Fruit fly (Drosophila melanogaster) whole organism, embryonic: ENCODE results near the gene CG7970.

Source experiments
- Atf6 ChIP-seq: fragments of 200-800 bp; sonication (Bioruptor generic); IDR thresholded peaks from 2 replicates; pipeline ENCODE4 v1.3.6; 2022; ENCODE audit warnings: missing biosample characterization, missing genetic modification characterization
- B-H1 ChIP-seq: fragments of 200-800 bp; sonication (Bioruptor generic); IDR thresholded peaks from 3 replicates; pipeline ENCODE4 v1.3.6; 2022; ENCODE audit warnings: missing biosample characterization, missing genetic modification characterization
- CG12942 ChIP-seq: fragments of 200-800 bp; sonication (Bioruptor generic); optimal IDR thresholded peaks from 3 replicates; lab custom pipeline; 2016; ENCODE audit warnings: missing biosample characterization, missing genetic modification characterization
- CG14050 ChIP-seq: fragments of 200-800 bp; sonication (Bioruptor generic); IDR thresholded peaks from 3 replicates; pipeline ENCODE4 v1.3.6; 2022; ENCODE audit warnings: missing biosample characterization, missing genetic modification characterization
- CG14441 ChIP-seq: fragments of 200-800 bp; sonication (Bioruptor generic); IDR thresholded peaks from 2 replicates; pipeline ENCODE4 v1.3.6; 2022; ENCODE audit warnings: missing biosample characterization, missing genetic modification characterization
- CG14965 ChIP-seq: fragments of 200-800 bp; sonication (Bioruptor generic); optimal IDR thresholded peaks from 2 replicates; lab custom pipeline; 2016; ENCODE audit warnings: missing biosample characterization, missing genetic modification characterization, borderline replicate concordance
- CG15479 ChIP-seq: fragments of 200-800 bp; sonication (Bioruptor generic); optimal IDR thresholded peaks from 3 replicates; lab custom pipeline; 2019; ENCODE audit warnings: missing biosample characterization, mild to moderate bottlenecking, missing genetic modification characterization, moderate library complexity
- CG15601 ChIP-seq: fragments of 200-800 bp; sonication (Bioruptor generic); optimal IDR thresholded peaks from 3 replicates; lab custom pipeline; 2019; ENCODE audit warnings: missing biosample characterization, mild to moderate bottlenecking, missing genetic modification characterization, moderate library complexity
- CG17186 ChIP-seq: fragments of 200-800 bp; sonication (Bioruptor generic); optimal IDR thresholded peaks from 3 replicates; lab custom pipeline; 2017; ENCODE audit warnings: missing biosample characterization, missing genetic modification reagents, missing genetic modification characterization
- CG17328 ChIP-seq: fragments of 200-800 bp; sonication (Bioruptor generic); IDR thresholded peaks from 2 replicates; pipeline ENCODE4 v1.3.6; 2022; ENCODE audit warnings: missing biosample characterization, missing genetic modification characterization
- CG3163 ChIP-seq: fragments of 200-800 bp; sonication (Bioruptor generic); optimal IDR thresholded peaks from 3 replicates; lab custom pipeline; 2016; ENCODE audit warnings: missing biosample characterization, missing genetic modification characterization
- CG33213 ChIP-seq: fragments of 200-800 bp; sonication (Bioruptor generic); optimal IDR thresholded peaks from 3 replicates; lab custom pipeline; 2016; ENCODE audit warnings: missing biosample characterization, missing genetic modification characterization
- CG34376 ChIP-seq: fragments of 200-800 bp; sonication (Bioruptor generic); optimal IDR thresholded peaks from 2 replicates; lab custom pipeline; 2018; ENCODE audit warnings: missing biosample characterization, mild to moderate bottlenecking, missing genetic modification characterization
- CG4282 ChIP-seq: fragments of 200-800 bp; sonication (Bioruptor generic); optimal IDR thresholded peaks from 2 replicates; lab custom pipeline; 2016; ENCODE audit warnings: missing biosample characterization, missing genetic modification characterization
- CG4854 ChIP-seq: fragments of 200-800 bp; sonication (Bioruptor generic); optimal IDR thresholded peaks from 2 replicates; lab custom pipeline; 2016; ENCODE audit warnings: missing biosample characterization, missing genetic modification characterization, inconsistent platforms
- CG6765 ChIP-seq: fragments of 200-800 bp; sonication (Bioruptor generic); optimal IDR thresholded peaks from 3 replicates; lab custom pipeline; 2017; ENCODE audit warnings: missing biosample characterization, mild to moderate bottlenecking, missing genetic modification characterization
- CG6791 ChIP-seq: fragments of 200-800 bp; sonication (Bioruptor generic); IDR thresholded peaks from 3 replicates; pipeline ENCODE4 v1.3.6; 2022; ENCODE audit warnings: missing biosample characterization, missing genetic modification characterization; ENCODE audit not compliant: partially characterized antibody
- CG7786 ChIP-seq: fragments of 200-800 bp; sonication (Bioruptor generic); optimal IDR thresholded peaks from 2 replicates; lab custom pipeline; 2016; ENCODE audit warnings: missing biosample characterization, missing genetic modification characterization
- CG7928 ChIP-seq: fragments of 200-800 bp; sonication (Bioruptor generic); optimal IDR thresholded peaks from 2 replicates; lab custom pipeline; 2017; ENCODE audit warnings: missing biosample characterization, mild to moderate bottlenecking, missing genetic modification characterization
- CG8944 ChIP-seq: fragments of 200-800 bp; sonication (Bioruptor generic); optimal IDR thresholded peaks from 3 replicates; lab custom pipeline; 2016; ENCODE audit warnings: missing biosample characterization, missing genetic modification characterization
- Dbx ChIP-seq: fragments of 200-800 bp; sonication (Bioruptor generic); IDR thresholded peaks from 3 replicates; pipeline ENCODE4 v1.3.6; 2022; ENCODE audit warnings: missing biosample characterization, missing genetic modification characterization
- Jarid2 ChIP-seq: fragments of 200-800 bp; sonication (Bioruptor generic); optimal IDR thresholded peaks from 3 replicates; lab custom pipeline; 2017; ENCODE audit warnings: mild to moderate bottlenecking, missing biosample characterization, missing genetic modification reagents, missing genetic modification characterization
- MESR4 ChIP-seq: fragments of 200-800 bp; sonication (Bioruptor generic); optimal IDR thresholded peaks from 2 replicates; lab custom pipeline; 2018; ENCODE audit warnings: missing biosample characterization, mild to moderate bottlenecking, missing genetic modification characterization, moderate library complexity
- Max ChIP-seq: fragments of 200-800 bp; sonication (Bioruptor generic); optimal IDR thresholded peaks from 2 replicates; lab custom pipeline; 2016; ENCODE audit warnings: missing biosample characterization, mild to moderate bottlenecking, missing genetic modification characterization
- NK7.1 ChIP-seq: fragments of 200-800 bp; sonication (Bioruptor generic); optimal IDR thresholded peaks from 3 replicates; lab custom pipeline; 2016; ENCODE audit warnings: missing biosample characterization, missing genetic modification characterization
- Nf-YC ChIP-seq: fragments of 200-800 bp; optimal IDR thresholded peaks from 3 replicates; lab custom pipeline; 2019; ENCODE audit warnings: missing biosample characterization, mild to moderate bottlenecking, missing genetic modification characterization, moderate library complexity
- Ptx1 ChIP-seq: fragments of 200-800 bp; sonication (Bioruptor generic); IDR thresholded peaks from 2 replicates; pipeline ENCODE4 v1.3.6; 2022; ENCODE audit warnings: missing biosample characterization, missing genetic modification characterization
- Rfx ChIP-seq: fragments of 200-800 bp; sonication (Bioruptor generic); IDR thresholded peaks from 2 replicates; pipeline ENCODE4 v1.3.6; 2022; ENCODE audit warnings: missing biosample characterization, missing genetic modification characterization
- Sox100B ChIP-seq: fragments of 200-800 bp; sonication (Bioruptor generic); optimal IDR thresholded peaks from 3 replicates; lab custom pipeline; 2018; ENCODE audit warnings: missing biosample characterization, mild to moderate bottlenecking, missing genetic modification characterization
- Sry-β ChIP-seq: fragments of 200-800 bp; sonication (Bioruptor generic); optimal IDR thresholded peaks from 2 replicates; lab custom pipeline; 2018; ENCODE audit warnings: missing biosample characterization, mild to moderate bottlenecking, missing genetic modification characterization, moderate library complexity
- ase ChIP-seq: fragments of 200-800 bp; sonication (Bioruptor generic); IDR thresholded peaks from 3 replicates; pipeline ENCODE4 v1.3.6; 2022; ENCODE audit warnings: missing biosample characterization, missing genetic modification characterization
- ato ChIP-seq: fragments of 200-800 bp; sonication (Bioruptor generic); IDR thresholded peaks from 2 replicates; pipeline ENCODE4 v1.3.6; 2022; ENCODE audit warnings: missing biosample characterization, missing genetic modification characterization; ENCODE audit not compliant: partially characterized antibody
- bigmax ChIP-seq: fragments of 200-800 bp; sonication (Bioruptor generic); optimal IDR thresholded peaks from 2 replicates; lab custom pipeline; 2018; ENCODE audit warnings: missing biosample characterization, mild to moderate bottlenecking, missing genetic modification characterization
- bsh ChIP-seq, 2 experiments: fragments of 200-800 bp; sonication (Bioruptor generic); optimal IDR thresholded peaks; 2 replicates each; lab custom pipeline; 2017 to 2018; ENCODE audit warnings: mild to moderate bottlenecking in 2 of 2, missing biosample characterization in 2 of 2, missing genetic modification characterization in 2 of 2, moderate library complexity in 1 of 2
- dati ChIP-seq: fragments of 200-800 bp; sonication (Bioruptor generic); IDR thresholded peaks from 2 replicates; pipeline ENCODE4 v1.3.6; 2022; ENCODE audit warnings: missing biosample characterization, missing genetic modification characterization
- dmrt11E ChIP-seq: fragments of 200-800 bp; sonication (Bioruptor generic); optimal IDR thresholded peaks from 3 replicates; lab custom pipeline; 2018; ENCODE audit warnings: missing biosample characterization, mild to moderate bottlenecking, missing genetic modification characterization, moderate library complexity
- en ChIP-seq: fragments of 200-800 bp; sonication (Bioruptor generic); optimal IDR thresholded peaks from 2 replicates; lab custom pipeline; 2016; ENCODE audit warnings: missing biosample characterization, missing genetic modification characterization
- inv ChIP-seq: fragments of 200-800 bp; sonication (Bioruptor generic); IDR thresholded peaks from 2 replicates; pipeline ENCODE4 v1.3.6; 2022; ENCODE audit warnings: missing biosample characterization, missing genetic modification characterization; ENCODE audit not compliant: partially characterized antibody
- lilli ChIP-seq: fragments of 200-800 bp; sonication (Bioruptor generic); optimal IDR thresholded peaks from 3 replicates; lab custom pipeline; 2016; ENCODE audit warnings: missing biosample characterization, missing genetic modification characterization
- lmd ChIP-seq: fragments of 200-800 bp; sonication (Bioruptor generic); IDR thresholded peaks from 2 replicates; pipeline ENCODE4 v1.3.6; 2022; ENCODE audit warnings: missing biosample characterization, missing genetic modification characterization
- mam ChIP-seq: fragments of 200-800 bp; sonication (Bioruptor generic); optimal IDR thresholded peaks from 3 replicates; lab custom pipeline; 2016; ENCODE audit warnings: missing biosample characterization, missing genetic modification characterization
- ranshi ChIP-seq: fragments of 200-800 bp; sonication (Bioruptor generic); IDR thresholded peaks from 2 replicates; pipeline ENCODE4 v1.3.6; 2022; ENCODE audit warnings: missing biosample characterization, missing genetic modification characterization
- sens ChIP-seq: fragments of 200-800 bp; sonication (Bioruptor generic); peaks from one replicate; lab custom pipeline; 2016; ENCODE audit warnings: missing biosample characterization, missing genetic modification characterization
- sisA ChIP-seq: fragments of 200-800 bp; sonication (Bioruptor generic); IDR thresholded peaks from 2 replicates; pipeline ENCODE4 v1.3.6; 2022; ENCODE audit warnings: missing biosample characterization, missing genetic modification characterization
- stwl ChIP-seq: fragments of 200-800 bp; sonication (Bioruptor generic); optimal IDR thresholded peaks from 3 replicates; lab custom pipeline; 2018; ENCODE audit warnings: missing biosample characterization, mild to moderate bottlenecking, missing genetic modification characterization, moderate library complexity
- twi ChIP-seq: fragments of 200-800 bp; optimal IDR thresholded peaks from 2 replicates; lab custom pipeline; 2019; ENCODE audit warnings: missing biosample characterization, mild to moderate bottlenecking, missing genetic modification characterization, moderate library complexity
- wek ChIP-seq: fragments of 200-800 bp; sonication (Bioruptor generic); optimal IDR thresholded peaks from 3 replicates; lab custom pipeline; 2018; ENCODE audit warnings: missing biosample characterization, mild to moderate bottlenecking, missing genetic modification characterization, moderate library complexity
- wor ChIP-seq: fragments of 200-800 bp; sonication (Bioruptor generic); IDR thresholded peaks from 2 replicates; pipeline ENCODE4 v1.3.6; 2022; ENCODE audit warnings: missing biosample characterization, missing genetic modification characterization
- zen ChIP-seq: fragments of 200-800 bp; sonication (Bioruptor generic); optimal IDR thresholded peaks from 3 replicates; lab custom pipeline; 2018; ENCODE audit warnings: missing biosample characterization, mild to moderate bottlenecking, missing genetic modification characterization, moderate library complexity
- zf30C ChIP-seq: fragments of 200-800 bp; sonication (Bioruptor generic); optimal IDR thresholded peaks from 3 replicates; lab custom pipeline; 2018; ENCODE audit warnings: missing biosample characterization, mild to moderate bottlenecking, missing genetic modification characterization

The CG7970 gene

dm6 chr3L:1618116-1618727, 34.3 kb upstream of the CG7970 start, which contains the start of the genes CG13926, ABCB7 and CG33230 (continued):
- no peak for TF ChIP-seq NK7.1 (GFP tag; lab: Kevin White, UChicago)
- TF ChIP-seq twi: no peak
- TF ChIP-seq MESR4 (GFP tag; lab: Kevin White, UChicago): peak; percentile 54
- TF ChIP-seq CG14965 (GFP tag; lab: Kevin White, UChicago): no peak
- TF ChIP-seq CG17328 (GFP tag; lab: Robert Waterston, UW): no peak
- no peak for TF ChIP-seq Sox100B (GFP tag; lab: Kevin White, UChicago)
- TF ChIP-seq Dbx: 0 out of 3 replicates have a peak, but pooled peaks have one; percentile 42
- no peak; the same call in 1 of the 2 replicates for TF ChIP-seq Ptx1 (GFP tag; lab: Robert Waterston, UW)
- peak; percentile 46 for TF ChIP-seq Nf-YC (tag; lab: Kevin White, UChicago)
- TF ChIP-seq CG14050 (GFP tag; lab: Robert Waterston, UW): no peak
- TF ChIP-seq CG14441: no peak
- no peak for TF ChIP-seq CG6765
- peak; percentile 44 for TF ChIP-seq Max (GFP tag; lab: Kevin White, UChicago)
- no peak for TF ChIP-seq dmrt11E
- no peak for TF ChIP-seq CG15479 (GFP tag; lab: Kevin White, UChicago)
- TF ChIP-seq CG3163: no peak
- TF ChIP-seq CG33213: no peak
- TF ChIP-seq CG12942: no peak
- TF ChIP-seq mam (GFP tag; lab: Kevin White, UChicago): peak; percentile 57
- TF ChIP-seq Rfx: peak; percentile 57; the same call in 1 of the 2 replicates
- no peak for TF ChIP-seq ato (GFP tag; lab: Robert Waterston, UW)
- TF ChIP-seq sisA (GFP tag; lab: Robert Waterston, UW): 0 out of 2 replicates have a peak, but pooled peaks have one; percentile 19
- TF ChIP-seq B-H1 (GFP tag; lab: Robert Waterston, UW): no peak
- TF ChIP-seq bigmax (GFP tag; lab: Kevin White, UChicago): no peak
- no peak for TF ChIP-seq dati (GFP tag; lab: Robert Waterston, UW)
- no peak for TF ChIP-seq ase (GFP tag; lab: Robert Waterston, UW)
- TF ChIP-seq en (GFP tag; lab: Kevin White, UChicago): no peak
- TF ChIP-seq CG17186 (GFP tag; lab: Kevin White, UChicago): no peak
- TF ChIP-seq wor (GFP tag; lab: Robert Waterston, UW): no peak
- TF ChIP-seq lilli (GFP tag; lab: Kevin White, UChicago): peak; percentile 64
- no peak for TF ChIP-seq stwl (tag; lab: Kevin White, UChicago)
- no peak for TF ChIP-seq CG4854
- TF ChIP-seq inv (GFP tag; lab: Robert Waterston, UW): peak; percentile 20; the same call in 1 of the 2 replicates
- no peak for TF ChIP-seq CG4282 (GFP tag; lab: Kevin White, UChicago)
- TF ChIP-seq sens (GFP tag; lab: Kevin White, UChicago): peak; percentile 83
- peak; percentile 93 for TF ChIP-seq Sry-β (GFP tag; lab: Kevin White, UChicago)
- TF ChIP-seq CG8944 (GFP tag; lab: Kevin White, UChicago): no peak
- no peak for TF ChIP-seq CG15601 (tag; lab: Kevin White, UChicago)
- no peak for TF ChIP-seq CG6791 (GFP tag; lab: Robert Waterston, UW)
- no peak for TF ChIP-seq lmd (GFP tag; lab: Robert Waterston, UW)
- TF ChIP-seq Atf6 (GFP tag; lab: Robert Waterston, UW): no peak
- peak; percentile 37 for TF ChIP-seq CG34376 (GFP tag; lab: Kevin White, UChicago)
- TF ChIP-seq zf30C: no peak
- TF ChIP-seq bsh (GFP tag; optimal IDR thresholded peaks at IDR 0.05; lab: Kevin White, UChicago): no peak
- TF ChIP-seq ranshi (GFP tag; lab: Robert Waterston, UW): no peak
- no peak for TF ChIP-seq CG7786
- TF ChIP-seq wek (GFP tag; lab: Kevin White, UChicago): no peak
- TF ChIP-seq CG7928 (GFP tag; lab: Kevin White, UChicago): no peak
- peak; percentile 15 for TF ChIP-seq zen (tag; lab: Kevin White, UChicago)
- no peak for TF ChIP-seq Jarid2
